Fruit fly (Drosophila melanogaster) whole organism, pupa: Measurements from ENCODE around the gene CG13051.

ENCODE experiments used
- CG10348 ChIP-seq: fragments of 200-800 bp; sonication (Bioruptor generic); IDR thresholded peaks from 2 replicates; pipeline ENCODE4 v1.3.6; 2022; ENCODE audit warnings: missing biosample characterization, missing genetic modification characterization
- CG12605 ChIP-seq: fragments of 200-800 bp; sonication (Bioruptor generic); IDR thresholded peaks from 2 replicates; pipeline ENCODE4 v1.3.6; 2022; ENCODE audit warnings: missing biosample characterization, missing genetic modification characterization
- CG13204 ChIP-seq: fragments of 200-800 bp; sonication (Bioruptor generic); optimal IDR thresholded peaks from 2 replicates; lab custom pipeline; 2018; ENCODE audit warnings: missing biosample characterization, mild to moderate bottlenecking, missing genetic modification characterization, moderate library complexity
- CG14655 ChIP-seq: fragments of 200-800 bp; sonication (Bioruptor generic); optimal IDR thresholded peaks from 3 replicates; lab custom pipeline; 2017; ENCODE audit warnings: mild to moderate bottlenecking, missing biosample characterization, missing genetic modification reagents, missing genetic modification characterization
- CG15710 ChIP-seq: fragments of 200-800 bp; sonication (Bioruptor generic); optimal IDR thresholded peaks from 2 replicates; lab custom pipeline; 2018; ENCODE audit warnings: missing biosample characterization, mild to moderate bottlenecking, missing genetic modification characterization, moderate library complexity
- CG17806 ChIP-seq: fragments of 200-800 bp; sonication (Bioruptor generic); optimal IDR thresholded peaks from 2 replicates; lab custom pipeline; 2018; ENCODE audit warnings: missing biosample characterization, mild to moderate bottlenecking, missing genetic modification characterization, moderate library complexity
- CG32121 ChIP-seq: fragments of 200-800 bp; sonication (Bioruptor generic); IDR thresholded peaks from 2 replicates; pipeline ENCODE4 v1.3.6; 2022; ENCODE audit warnings: missing biosample characterization, missing genetic modification characterization
- CG34367 ChIP-seq: fragments of 200-800 bp; sonication (Bioruptor generic); optimal IDR thresholded peaks from 2 replicates; lab custom pipeline; 2018; ENCODE audit warnings: missing biosample characterization, mild to moderate bottlenecking, missing genetic modification characterization
- CG4496 ChIP-seq: fragments of 200-800 bp; sonication (Bioruptor generic); IDR thresholded peaks from 3 replicates; pipeline ENCODE4 v1.3.6; 2022; ENCODE audit warnings: missing biosample characterization, missing genetic modification characterization
- CG8159 ChIP-seq: fragments of 200-800 bp; sonication (Bioruptor generic); optimal IDR thresholded peaks from 3 replicates; lab custom pipeline; 2018; ENCODE audit warnings: missing biosample characterization, mild to moderate bottlenecking, missing genetic modification characterization, moderate library complexity
- CG8301 ChIP-seq: fragments of 200-800 bp; sonication (Bioruptor generic); optimal IDR thresholded peaks from 2 replicates; lab custom pipeline; 2018; ENCODE audit warnings: missing biosample characterization, mild to moderate bottlenecking, missing genetic modification characterization
- CG9948 ChIP-seq: fragments of 200-800 bp; sonication (Bioruptor generic); optimal IDR thresholded peaks from 2 replicates; lab custom pipeline; 2018; ENCODE audit warnings: missing biosample characterization, mild to moderate bottlenecking, missing genetic modification characterization, moderate library complexity
- D1 ChIP-seq: fragments of 200-800 bp; sonication (Bioruptor generic); optimal IDR thresholded peaks from 2 replicates; lab custom pipeline; 2018; ENCODE audit warnings: missing biosample characterization, mild to moderate bottlenecking, missing genetic modification characterization, moderate library complexity
- EcR ChIP-seq: fragments of 200-800 bp; sonication (Bioruptor generic); optimal IDR thresholded peaks from 3 replicates; lab custom pipeline; 2019; ENCODE audit warnings: missing biosample characterization, missing genetic modification characterization, mild to moderate bottlenecking, moderate library complexity, missing genetic modification reagents
- Ets98B ChIP-seq: fragments of 200-800 bp; sonication (Bioruptor generic); IDR thresholded peaks from 2 replicates; pipeline ENCODE4 v1.3.6; 2022; ENCODE audit warnings: missing biosample characterization, missing genetic modification characterization
- Pif1A ChIP-seq: fragments of 200-800 bp; sonication (Bioruptor generic); optimal IDR thresholded peaks from 3 replicates; lab custom pipeline; 2016; ENCODE audit warnings: missing biosample characterization, missing genetic modification characterization
- Pif1B ChIP-seq: fragments of 200-800 bp; sonication (Bioruptor generic); optimal IDR thresholded peaks from 3 replicates; lab custom pipeline; 2016; ENCODE audit warnings: missing biosample characterization, missing genetic modification characterization
- Snoo ChIP-seq: fragments of 200-800 bp; sonication (Bioruptor generic); optimal IDR thresholded peaks from 3 replicates; lab custom pipeline; 2017; ENCODE audit warnings: missing biosample characterization, mild to moderate bottlenecking, missing genetic modification characterization, inconsistent platforms
- fd96Ca ChIP-seq: fragments of 200-800 bp; sonication (Bioruptor generic); IDR thresholded peaks from 3 replicates; pipeline ENCODE4 v1.3.6; 2022; ENCODE audit warnings: missing biosample characterization, missing genetic modification characterization
- gl ChIP-seq: fragments of 200-800 bp; sonication (Bioruptor generic); optimal IDR thresholded peaks from 2 replicates; lab custom pipeline; 2018; ENCODE audit warnings: missing biosample characterization, mild to moderate bottlenecking, missing genetic modification characterization
- rn ChIP-seq: fragments of 200-800 bp; sonication (Bioruptor generic); IDR thresholded peaks from 2 replicates; pipeline ENCODE4 v1.3.6; 2022; ENCODE audit warnings: missing biosample characterization, missing genetic modification characterization

The CG13051 gene

DNA sequence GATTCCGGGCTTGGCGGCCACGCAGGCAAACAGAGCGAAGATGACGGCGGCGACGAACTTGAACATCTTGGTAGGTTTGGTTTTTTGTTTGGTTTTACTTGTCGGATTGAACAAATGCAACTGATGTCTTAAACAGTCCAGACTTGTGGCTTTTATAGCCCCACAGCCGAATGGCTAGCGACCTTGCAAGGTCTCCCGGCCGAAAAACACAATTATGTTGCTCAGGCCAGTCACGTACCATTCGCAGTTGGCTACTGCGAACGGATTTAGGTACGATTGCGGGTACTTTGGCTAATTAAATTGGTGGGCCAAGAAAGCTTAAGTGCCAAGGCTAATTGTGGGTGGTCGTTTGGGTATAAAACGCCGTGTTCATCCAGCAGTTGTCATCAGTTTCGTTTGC lies at the start of gene CG13051, which contains the start of gene CG13069:
Gene CG13051, minus strand, starts transcription at position 101 of the 400 bp plus-strand sequence.
Gene CG13069, plus strand, starts transcription at position 386 of the 400 bp plus-strand sequence.
- no peak for TF ChIP-seq gl
- no peak for TF ChIP-seq fd96Ca (GFP tag; lab: Robert Waterston, UW)
- TF ChIP-seq D1 (tag; lab: Kevin White, UChicago), result no peak
- TF ChIP-seq CG9948 (tag; lab: Kevin White, UChicago), result no peak
- TF ChIP-seq CG13204 (GFP tag; lab: Kevin White, UChicago), result no peak

DNA sequence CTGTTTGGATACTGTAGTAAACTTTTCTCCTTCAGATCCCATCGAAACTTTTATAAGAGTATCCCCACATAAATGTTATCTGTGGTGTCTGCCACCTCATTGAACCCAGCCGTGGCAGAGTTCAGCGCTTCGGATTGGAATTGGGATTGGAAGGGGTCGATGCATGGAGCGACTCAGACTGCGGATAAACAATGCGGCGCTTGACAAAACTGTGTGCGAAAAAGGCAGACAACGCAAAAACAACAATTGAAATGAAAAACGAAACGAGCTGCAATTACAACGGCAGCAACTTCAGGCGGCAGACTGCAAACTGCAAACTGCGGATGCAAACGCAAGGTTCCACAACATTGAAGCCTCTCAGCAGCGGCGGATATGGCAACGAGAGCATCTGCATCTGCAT lies 49.1 kb upstream of the CG13051 start, which contains the start of gene CG13062:
Gene CG13062, plus strand, starts transcription at position 301 of the 400 bp plus-strand sequence.
- TF ChIP-seq CG14655 (GFP tag; lab: Kevin White, UChicago) (no peak), CG32121 (GFP tag; lab: Robert Waterston, UW) (0 out of 2 replicates have a peak, but pooled peaks have one; percentile 21)

DNA sequence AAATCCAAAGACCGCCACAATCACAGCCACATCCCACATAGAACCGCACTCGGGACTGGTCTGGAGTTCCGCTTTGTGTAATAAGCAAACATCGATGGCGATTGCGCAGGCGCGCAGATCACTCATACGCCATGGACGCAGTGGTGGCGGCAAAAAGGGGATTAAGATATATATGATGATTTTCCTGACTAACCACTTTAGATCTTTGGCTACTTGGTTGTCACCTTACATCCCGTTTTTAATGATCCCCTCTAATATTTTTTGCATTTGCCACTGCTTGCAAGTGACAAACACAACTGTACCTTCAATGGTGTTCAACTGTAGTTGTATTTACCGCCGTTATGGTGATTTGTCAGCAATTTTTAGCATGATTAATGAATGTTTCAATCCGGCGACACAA lies 45.1 kb upstream of the CG13051 start:
- TF ChIP-seq CG17806 (tag; lab: Kevin White, UChicago), result peak; percentile 9
- peak; percentile 74 for TF ChIP-seq CG8301
- TF ChIP-seq CG15710, result no peak
- peak; percentile 84 for TF ChIP-seq Ets98B (GFP tag; lab: Robert Waterston, UW)
- TF ChIP-seq CG32121 (GFP tag; lab: Robert Waterston, UW), result peak; percentile 48; the same call in 1 of the 2 replicates
- peak; percentile 13 for TF ChIP-seq Pif1A (GFP tag; lab: Kevin White, UChicago)
- TF ChIP-seq CG10348 (GFP tag; lab: Robert Waterston, UW), result peak; percentile 51
- TF ChIP-seq CG14655 (GFP tag; lab: Kevin White, UChicago), result peak; percentile 78
- TF ChIP-seq D1 (tag; lab: Kevin White, UChicago), result no peak
- no peak for TF ChIP-seq CG34367 (tag; lab: Kevin White, UChicago)
- no peak for TF ChIP-seq EcR (GFP tag; lab: Kevin White, UChicago)
- no peak for TF ChIP-seq CG13204 (GFP tag; lab: Kevin White, UChicago)
- TF ChIP-seq CG8159 (tag; lab: Kevin White, UChicago), result no peak
- peak; percentile 86 for TF ChIP-seq CG4496 (GFP tag; lab: Robert Waterston, UW)
- TF ChIP-seq CG9948 (tag; lab: Kevin White, UChicago), result no peak
- no peak for TF ChIP-seq Snoo (tag; lab: Kevin White, UChicago)
- peak; percentile 89 for TF ChIP-seq fd96Ca (GFP tag; lab: Robert Waterston, UW)
- peak; percentile 42; the same call in 1 of the 2 replicates for TF ChIP-seq rn (GFP tag; lab: Robert Waterston, UW)
- TF ChIP-seq, all 21 proteins: peak for 10

DNA sequence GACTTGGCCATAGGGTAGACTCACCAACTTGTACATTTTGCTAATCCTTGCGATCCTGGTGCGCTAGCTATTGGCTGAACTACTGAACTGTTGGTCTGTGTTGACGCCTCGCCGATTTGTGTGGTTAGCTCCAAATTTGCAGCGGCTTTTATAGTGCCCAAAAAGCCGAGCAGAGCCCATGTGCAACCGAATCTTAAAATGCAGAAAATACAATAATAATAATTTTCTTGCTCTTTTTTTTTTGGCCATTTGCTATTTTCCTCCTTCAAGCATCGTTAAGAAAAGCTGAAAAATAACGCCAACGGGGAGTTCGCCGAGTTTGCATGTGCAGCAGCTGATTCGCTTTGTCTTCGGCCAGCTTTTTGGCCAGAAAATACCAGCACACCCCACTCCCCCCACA lies 43.5 kb upstream of the CG13051 start, which contains the start of gene CG13042:
Gene CG13042, minus strand, starts transcription at position 101 of the 400 bp plus-strand sequence.
- TF ChIP-seq CG4496 (GFP tag; lab: Robert Waterston, UW) (0 out of 3 replicates have a peak, but pooled peaks have one; percentile 37), Pif1B (no peak)

DNA sequence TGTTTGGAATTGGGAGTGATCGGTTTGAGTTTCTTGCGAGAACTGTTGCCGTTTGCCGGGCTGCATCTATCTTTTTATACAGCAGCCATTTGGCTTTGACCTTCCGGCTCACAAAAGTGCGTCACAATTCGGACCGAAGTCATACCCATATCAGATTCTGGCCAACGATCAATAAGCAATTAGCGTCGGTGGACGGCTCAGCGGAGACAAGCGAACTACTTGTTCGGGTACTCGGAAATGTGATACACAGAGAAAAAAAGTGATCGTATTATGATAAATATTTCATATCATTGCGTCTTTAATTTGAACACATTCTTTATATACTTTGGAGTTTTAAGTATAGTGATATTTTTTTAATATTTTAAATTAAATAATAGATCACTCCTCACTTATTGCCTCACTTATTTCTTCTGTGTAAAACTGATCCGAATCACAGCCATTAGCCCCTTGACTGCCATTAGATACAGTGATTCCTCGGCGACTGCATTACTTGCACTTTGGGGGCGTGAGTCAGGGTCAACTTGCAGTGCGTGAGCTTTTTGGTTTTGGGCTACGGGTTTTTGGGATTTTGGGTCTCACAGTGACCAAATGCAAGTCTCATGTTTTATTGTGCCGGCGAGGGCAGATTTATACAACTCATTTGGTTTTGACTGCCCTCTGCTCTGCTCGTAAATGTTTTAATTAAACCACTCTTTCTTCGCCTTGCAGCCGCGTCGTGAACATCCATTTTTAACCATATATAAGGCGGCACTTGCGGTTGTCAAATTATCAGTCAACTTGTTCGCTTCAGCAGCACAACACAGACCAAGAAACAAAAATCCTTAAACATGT lies 41.1 kb upstream of the CG13051 start, which contains the start of the genes CG13043 and CG13063:
Gene CG13043, minus strand, starts transcription at position 51 of the 831 bp plus-strand sequence.
Gene CG13063, plus strand, starts transcription at position 781 of the 831 bp plus-strand sequence.
- TF ChIP-seq EcR (GFP tag; lab: Kevin White, UChicago), result no peak
- no peak for TF ChIP-seq fd96Ca (GFP tag; lab: Robert Waterston, UW)
- TF ChIP-seq Pif1A (GFP tag; lab: Kevin White, UChicago), result no peak
- no peak for TF ChIP-seq CG12605 (GFP tag; lab: Robert Waterston, UW)
- no peak for TF ChIP-seq Snoo (tag; lab: Kevin White, UChicago)
- TF ChIP-seq CG4496 (GFP tag; lab: Robert Waterston, UW), result no peak
- TF ChIP-seq Ets98B (GFP tag; lab: Robert Waterston, UW), result no peak

DNA sequence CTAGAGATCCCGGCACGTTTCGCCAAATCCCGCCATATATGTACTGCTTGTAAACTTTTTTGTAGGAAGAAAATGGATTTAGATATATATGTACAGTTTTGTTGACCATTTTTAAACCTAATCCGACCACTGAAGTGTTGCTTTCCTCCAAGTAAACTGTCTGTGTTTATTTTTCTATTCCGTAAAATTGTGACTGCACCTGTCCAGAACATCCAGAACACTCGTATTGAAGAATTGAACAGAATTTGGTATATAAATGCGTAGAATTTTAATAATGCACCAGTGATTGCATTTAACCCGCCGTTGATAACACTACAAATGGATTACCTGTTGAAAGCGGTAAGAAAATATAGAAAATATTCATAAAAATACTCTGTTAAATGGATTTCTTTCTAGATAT lies 39.1 kb upstream of the CG13051 start, which contains the start of gene CG43249:
Gene CG43249, plus strand, starts transcription at position 301 of the 400 bp plus-strand sequence.
- TF ChIP-seq EcR (GFP tag; lab: Kevin White, UChicago) (no peak), CG4496 (GFP tag; lab: Robert Waterston, UW) (no peak), Pif1B (no peak), rn (GFP tag; lab: Robert Waterston, UW) (no peak), CG15710 (no peak), Pif1A (GFP tag; lab: Kevin White, UChicago) (no peak), CG13204 (GFP tag; lab: Kevin White, UChicago) (no peak), D1 (tag; lab: Kevin White, UChicago) (no peak)

DNA sequence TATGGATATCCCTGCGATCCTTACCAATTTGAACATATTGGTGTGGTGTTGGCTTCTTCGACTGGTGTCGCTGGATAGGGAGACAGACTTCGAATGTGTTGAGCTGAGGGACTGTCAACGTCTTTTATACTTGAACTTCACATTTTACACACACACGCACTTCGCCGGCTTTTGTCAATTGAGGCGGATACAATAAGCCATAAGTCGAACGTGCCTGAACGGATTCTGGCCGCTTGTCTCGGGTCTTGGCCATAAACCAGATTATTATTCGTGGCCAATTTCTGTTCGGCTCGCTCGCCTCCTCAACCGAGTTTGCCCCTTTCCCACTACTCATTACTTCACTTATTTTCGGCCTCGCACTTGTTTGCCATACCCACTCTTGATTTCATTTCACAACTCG lies 38.2 kb upstream of the CG13051 start, which contains the start of gene CG13044:
Gene CG13044, minus strand, starts transcription at position 101 of the 400 bp plus-strand sequence.
- TF ChIP-seq Ets98B (GFP tag; lab: Robert Waterston, UW) (no peak), D1 (tag; lab: Kevin White, UChicago) (no peak), CG14655 (GFP tag; lab: Kevin White, UChicago) (no peak), fd96Ca (GFP tag; lab: Robert Waterston, UW) (no peak), CG4496 (GFP tag; lab: Robert Waterston, UW) (no peak), Snoo (tag; lab: Kevin White, UChicago) (no peak), Pif1B (no peak), CG8159 (tag; lab: Kevin White, UChicago) (no peak), CG12605 (GFP tag; lab: Robert Waterston, UW) (no peak), CG15710 (no peak), CG9948 (tag; lab: Kevin White, UChicago) (no peak), CG8301 (no peak), CG32121 (GFP tag; lab: Robert Waterston, UW) (no peak), Pif1A (GFP tag; lab: Kevin White, UChicago) (no peak), CG34367 (tag; lab: Kevin White, UChicago) (no peak), CG17806 (tag; lab: Kevin White, UChicago) (no peak), EcR (GFP tag; lab: Kevin White, UChicago) (no peak), rn (GFP tag; lab: Robert Waterston, UW) (no peak), CG10348 (GFP tag; lab: Robert Waterston, UW) (no peak), gl (no peak)
